Worm (Caenorhabditis elegans) whole organism, mixed stage, embryonic: ENCODE measurements around the gene lron-2.

Source experiments
- M03D4.4 ChIP-seq: sonication (generic microtip); optimal IDR thresholded peaks from 2 replicates; lab custom pipeline; 2017; ENCODE audit warnings: mild to moderate bottlenecking, missing genetic modification characterization, missing compliant biosample characterization
- bed-3 ChIP-seq: fragments of 200-800 bp; sonication (Bioruptor generic); optimal IDR thresholded peaks from 3 replicates; lab custom pipeline; 2018; ENCODE audit warnings: mild to moderate bottlenecking, missing genetic modification characterization, moderate library complexity, missing compliant biosample characterization
- blmp-1 ChIP-seq: fragments of 150-350 bp; optimal IDR thresholded peaks from 2 replicates; lab custom pipeline; 2014; ENCODE audit warnings: missing biosample characterization, missing genetic modification characterization
- ceh-39 ChIP-seq: fragments of 150-350 bp; optimal IDR thresholded peaks from 2 replicates; lab custom pipeline; 2014; ENCODE audit warnings: missing biosample characterization, missing genetic modification characterization
- ceh-43 ChIP-seq: fragments of 200-800 bp; sonication (Bioruptor generic); optimal IDR thresholded peaks from 2 replicates; lab custom pipeline; 2018; ENCODE audit warnings: mild to moderate bottlenecking, missing genetic modification characterization, moderate library complexity, missing compliant biosample characterization
- ces-1 ChIP-seq: fragments of 150-350 bp; optimal IDR thresholded peaks from 2 replicates; lab custom pipeline; 2014; ENCODE audit warnings: missing biosample characterization, missing genetic modification reagents, missing genetic modification characterization
- cnd-1 ChIP-seq: fragments of 200-800 bp; sonication (Bioruptor generic); optimal IDR thresholded peaks from 2 replicates; lab custom pipeline; 2018; ENCODE audit warnings: mild to moderate bottlenecking, missing genetic modification characterization, missing compliant biosample characterization
- drap-1 ChIP-seq: fragments of 200-800 bp; sonication (Bioruptor generic); optimal IDR thresholded peaks from 3 replicates; lab custom pipeline; 2018; ENCODE audit warnings: mild to moderate bottlenecking, missing genetic modification characterization, missing compliant biosample characterization
- elt-1 ChIP-seq: sonication (generic microtip); optimal IDR thresholded peaks from 2 replicates; lab custom pipeline; 2017; ENCODE audit warnings: missing genetic modification characterization, mild to moderate bottlenecking, missing compliant biosample characterization, antibody characterized with exemption, moderate library complexity, borderline replicate concordance; ENCODE audit not compliant: insufficient read depth
- elt-3 ChIP-seq: fragments of 150-350 bp; optimal IDR thresholded peaks from 2 replicates; lab custom pipeline; 2014; ENCODE audit warnings: missing biosample characterization, missing genetic modification characterization
- flh-1 ChIP-seq: fragments of 200-800 bp; sonication (Bioruptor generic); optimal IDR thresholded peaks from 2 replicates; lab custom pipeline; 2018; ENCODE audit warnings: mild to moderate bottlenecking, missing genetic modification characterization, moderate library complexity, missing compliant biosample characterization
- ham-2 ChIP-seq: fragments of 200-800 bp; sonication (Bioruptor generic); optimal IDR thresholded peaks from 2 replicates; lab custom pipeline; 2018; ENCODE audit warnings: mild to moderate bottlenecking, missing genetic modification characterization, missing compliant biosample characterization
- hlh-1 ChIP-seq: fragments of 150-350 bp; optimal IDR thresholded peaks from 2 replicates; lab custom pipeline; 2014; ENCODE audit warnings: missing biosample characterization, missing genetic modification reagents, missing genetic modification characterization
- lin-32 ChIP-seq: fragments of 200-800 bp; sonication (Bioruptor generic); optimal IDR thresholded peaks from 2 replicates; lab custom pipeline; 2018; ENCODE audit warnings: mild to moderate bottlenecking, missing genetic modification characterization, missing compliant biosample characterization
- lsy-2 ChIP-seq: fragments of 150-350 bp; optimal IDR thresholded peaks from 2 replicates; lab custom pipeline; 2014; ENCODE audit warnings: missing biosample characterization, missing genetic modification characterization
- mab-5 ChIP-seq: fragments of 150-350 bp; optimal IDR thresholded peaks from 2 replicates; lab custom pipeline; 2014; ENCODE audit warnings: missing biosample characterization, missing genetic modification characterization
- mls-2 ChIP-seq: sonication (generic microtip); optimal IDR thresholded peaks from 2 replicates; lab custom pipeline; 2016; ENCODE audit warnings: mild to moderate bottlenecking, missing genetic modification characterization, moderate library complexity, missing compliant biosample characterization
- nhr-12 ChIP-seq: fragments of 150-350 bp; optimal IDR thresholded peaks from 2 replicates; lab custom pipeline; 2014; ENCODE audit warnings: missing biosample characterization, missing genetic modification characterization
- nhr-237 ChIP-seq: fragments of 150-350 bp; optimal IDR thresholded peaks from 2 replicates; lab custom pipeline; 2014; ENCODE audit warnings: missing biosample characterization, missing genetic modification characterization
- nhr-28 ChIP-seq: fragments of 150-350 bp; optimal IDR thresholded peaks from 2 replicates; lab custom pipeline; 2014; ENCODE audit warnings: missing biosample characterization, missing genetic modification characterization
- nhr-76 ChIP-seq: sonication (generic microtip); optimal IDR thresholded peaks from 2 replicates; lab custom pipeline; 2017; ENCODE audit warnings: missing biosample characterization, missing genetic modification characterization
- pha-4 ChIP-seq: fragments of 150-350 bp; optimal IDR thresholded peaks from 2 replicates; lab custom pipeline; 2018; ENCODE audit warnings: missing biosample characterization, missing genetic modification reagents, missing genetic modification characterization
- sem-2 ChIP-seq: fragments of 200-800 bp; sonication (Bioruptor generic); optimal IDR thresholded peaks from 2 replicates; lab custom pipeline; 2018; ENCODE audit warnings: mild to moderate bottlenecking, missing genetic modification characterization, missing compliant biosample characterization
- snpc-4 ChIP-seq: fragments of 150-350 bp; optimal IDR thresholded peaks from 2 replicates; lab custom pipeline; 2014; ENCODE audit warnings: missing biosample characterization, missing genetic modification characterization
- sptf-1 ChIP-seq: sonication (generic microtip); optimal IDR thresholded peaks from 2 replicates; lab custom pipeline; 2017; ENCODE audit warnings: mild to moderate bottlenecking, missing genetic modification characterization, moderate library complexity, missing compliant biosample characterization
- tbx-8 ChIP-seq: fragments of 200-800 bp; sonication (Bioruptor generic); optimal IDR thresholded peaks from 2 replicates; lab custom pipeline; 2018; ENCODE audit warnings: mild to moderate bottlenecking, missing genetic modification characterization, moderate library complexity, missing compliant biosample characterization
- unc-120 ChIP-seq: sonication (generic microtip); optimal IDR thresholded peaks from 2 replicates; lab custom pipeline; 2017; ENCODE audit warnings: missing genetic modification characterization, missing compliant biosample characterization; ENCODE audit not compliant: poor library complexity, severe bottlenecking
- unc-39 ChIP-seq: fragments of 150-350 bp; optimal IDR thresholded peaks from 2 replicates; lab custom pipeline; 2014; ENCODE audit warnings: missing biosample characterization, missing genetic modification characterization
- zip-8 ChIP-seq: fragments of 150-350 bp; optimal IDR thresholded peaks from 2 replicates; lab custom pipeline; 2014; ENCODE audit warnings: missing biosample characterization, missing genetic modification characterization
- ztf-11 ChIP-seq: fragments of 150-350 bp; optimal IDR thresholded peaks from 2 replicates; lab custom pipeline; 2014; ENCODE audit warnings: missing biosample characterization, missing genetic modification characterization

lron-2 gene

DNA sequence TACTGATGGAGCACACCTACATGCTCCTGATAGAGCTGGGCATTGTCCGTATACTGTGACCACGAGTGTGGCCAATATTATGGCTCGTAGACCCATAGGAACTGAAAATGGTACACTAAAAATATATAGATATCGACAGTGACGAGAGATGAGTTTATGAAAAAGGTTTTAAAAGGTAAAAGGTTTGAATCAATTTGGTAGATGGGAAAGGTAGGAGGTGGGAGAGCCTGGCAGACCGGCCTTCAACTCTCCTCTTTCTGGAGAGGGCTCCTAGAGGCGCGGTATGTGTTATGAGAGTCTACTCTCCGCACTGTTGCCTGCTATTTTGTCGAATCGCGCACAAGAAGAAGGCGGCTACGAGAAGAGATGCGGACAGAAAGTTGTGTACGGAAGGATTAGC, at the start of gene lron-2:
TSS of gene lron-2 (minus strand) at position 101 of the 400 bp plus-strand sequence.
- TF ChIP-seq elt-1 = no peak
- TF ChIP-seq mls-2 (tag; lab: Kevin White, UChicago) = no peak
- no peak for TF ChIP-seq M03D4.4
- no peak for TF ChIP-seq sem-2 (GFP tag; lab: Kevin White, UChicago)
- no peak for TF ChIP-seq lin-32
- TF ChIP-seq nhr-28 = no peak
- TF ChIP-seq unc-120 (tag; lab: Kevin White, UChicago) = no peak
- no peak for TF ChIP-seq ham-2 (GFP tag; lab: Kevin White, UChicago)

DNA sequence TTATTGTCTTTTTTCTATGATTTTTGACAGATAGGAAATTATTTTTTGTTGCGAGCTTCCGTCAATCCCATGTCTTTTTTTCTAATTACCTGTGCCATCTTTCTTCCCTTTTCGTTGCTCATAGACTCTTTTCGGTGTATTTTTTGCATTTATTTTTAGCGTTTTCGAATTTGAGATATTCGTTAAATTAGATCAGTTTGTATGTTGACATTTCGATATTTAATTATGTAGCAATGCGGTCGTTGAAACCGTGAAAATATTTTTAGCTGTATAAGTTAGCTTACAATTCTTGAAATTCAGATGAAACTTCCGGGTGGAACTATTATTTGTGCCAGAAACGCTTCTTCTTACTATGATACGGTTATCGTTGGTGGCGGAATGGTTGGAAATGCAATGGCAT, 49.1 kb upstream of the lron-2 start, which contains the start of gene coq-6:
TSS of gene coq-6 (plus strand) at position 301 of the 400 bp plus-strand sequence.
- TF ChIP-seq elt-3 (tag; lab: Kevin White, UChicago) = no peak
- TF ChIP-seq cnd-1 (tag; lab: Kevin White, UChicago) = no peak
- TF ChIP-seq lin-32 = no peak
- TF ChIP-seq snpc-4 = no peak
- TF ChIP-seq drap-1 (GFP tag; lab: Kevin White, UChicago) = no peak
- no peak for TF ChIP-seq nhr-28
- TF ChIP-seq ces-1 (GFP tag; lab: Kevin White, UChicago) = no peak
- TF ChIP-seq nhr-12 (tag; lab: Kevin White, UChicago) = no peak
- TF ChIP-seq ztf-11 = no peak
- TF ChIP-seq M03D4.4 = no peak
- no peak for TF ChIP-seq sem-2 (GFP tag; lab: Kevin White, UChicago)
- no peak for TF ChIP-seq mab-5
- no peak for TF ChIP-seq unc-39 (tag; lab: Kevin White, UChicago)
- no peak for TF ChIP-seq sptf-1
- TF ChIP-seq pha-4 = no peak
- TF ChIP-seq mls-2 (tag; lab: Kevin White, UChicago) = no peak
- no peak for TF ChIP-seq ceh-43 (GFP tag; lab: Kevin White, UChicago)
- no peak for TF ChIP-seq nhr-237 (tag; lab: Kevin White, UChicago)
- TF ChIP-seq ham-2 (GFP tag; lab: Kevin White, UChicago) = no peak

DNA sequence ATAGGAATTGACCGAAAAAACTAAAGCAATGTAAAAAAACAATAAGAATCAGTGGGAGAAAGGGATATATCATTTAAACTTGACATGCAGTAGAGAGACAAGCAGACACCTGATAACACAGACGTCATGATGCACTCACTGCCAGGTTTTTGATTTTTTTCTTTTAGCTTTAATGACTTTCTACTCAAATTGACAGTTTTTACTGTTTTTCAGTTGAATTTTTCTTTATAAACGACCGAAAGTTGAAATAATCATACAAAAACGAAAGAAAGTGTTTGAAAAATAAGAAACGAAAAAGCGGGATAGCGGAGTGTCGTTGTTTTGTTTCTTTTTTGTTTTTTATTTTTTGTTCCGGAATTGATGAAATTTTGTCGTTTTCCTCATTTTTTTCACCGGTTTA, 46.9 kb upstream of the lron-2 start, which contains the start of gene ucp-4:
TSS of gene ucp-4 (plus strand) at position 83 of the 400 bp plus-strand sequence.
- no peak for TF ChIP-seq ham-2 (GFP tag; lab: Kevin White, UChicago)
- no peak for TF ChIP-seq elt-3 (tag; lab: Kevin White, UChicago)

DNA sequence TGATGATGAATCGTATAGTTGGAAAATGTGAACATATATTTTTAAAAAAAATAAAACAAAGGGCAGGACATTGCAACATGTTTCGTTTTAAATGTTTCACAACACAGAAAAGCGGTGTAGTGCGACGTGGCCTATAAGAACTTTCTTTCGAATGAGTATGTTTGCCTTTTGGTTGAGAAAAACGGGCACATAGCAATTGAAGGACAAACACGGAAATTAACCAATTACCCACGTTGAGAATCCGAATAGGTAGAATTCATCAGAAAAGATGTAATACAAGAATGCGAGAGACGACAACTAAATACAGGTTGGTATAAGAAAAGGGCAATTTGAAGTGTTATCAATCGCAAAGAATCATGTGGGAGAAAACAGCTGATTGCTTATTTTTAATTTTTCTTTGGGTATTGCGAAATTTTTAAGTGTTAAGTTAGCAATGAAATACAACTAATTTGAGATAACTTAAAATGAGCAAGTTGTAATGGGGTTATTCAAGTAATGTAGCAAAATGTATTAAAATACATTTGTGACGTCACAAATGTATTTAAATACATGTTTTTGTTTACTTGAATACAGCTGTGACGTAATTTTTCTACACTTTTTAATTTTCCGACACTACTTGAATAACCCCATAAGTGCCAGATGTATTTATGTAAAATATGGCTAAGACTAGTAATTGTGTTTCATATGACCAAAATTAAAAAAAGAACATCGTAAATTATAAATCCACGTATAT, 46.1 kb upstream of the lron-2 start, which contains the start of gene acl-14:
TSS of gene acl-14 (minus strand) at position 316 of the 733 bp plus-strand sequence.
- peak; percentile 97 for TF ChIP-seq zip-8
- no peak for TF ChIP-seq drap-1 (GFP tag; lab: Kevin White, UChicago)

DNA sequence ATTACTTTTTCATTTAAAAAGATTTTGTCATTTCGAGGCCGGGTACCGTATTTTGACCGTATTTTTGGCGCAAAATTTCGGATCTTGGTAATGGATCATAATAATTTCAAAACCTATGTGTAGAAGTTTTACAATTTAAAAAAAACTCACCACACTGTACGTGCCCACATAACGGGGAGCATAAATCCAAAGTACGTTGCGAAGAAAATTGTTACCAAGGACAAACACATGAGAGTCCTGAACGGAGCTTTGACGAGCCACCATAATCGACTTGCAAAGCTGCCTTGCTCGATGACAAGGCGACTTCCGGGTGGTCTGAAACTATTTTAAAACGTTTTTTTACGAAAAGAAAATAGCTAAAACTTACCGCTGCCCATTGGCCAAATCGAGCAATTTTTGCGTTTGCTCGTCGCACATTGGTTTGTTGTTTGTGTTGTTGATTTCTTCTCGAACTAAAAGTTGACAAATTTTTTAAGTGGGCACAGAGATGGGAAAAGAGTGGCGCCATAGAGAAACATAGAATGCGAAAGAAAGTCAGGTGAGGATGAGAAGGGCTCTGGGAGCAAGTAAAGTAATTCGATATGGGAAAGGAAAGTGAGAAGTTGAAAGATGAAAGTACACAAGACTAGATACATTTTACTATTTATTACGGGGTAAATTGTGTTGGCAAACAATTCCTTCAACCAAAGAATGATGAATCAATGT, 45.4 kb upstream of the lron-2 start:
- TF ChIP-seq mab-5 = no peak
- TF ChIP-seq cnd-1 (tag; lab: Kevin White, UChicago) = no peak
- TF ChIP-seq tbx-8 (GFP tag; lab: Kevin White, UChicago) = no peak
- TF ChIP-seq, all 35 proteins: peak for 0

DNA sequence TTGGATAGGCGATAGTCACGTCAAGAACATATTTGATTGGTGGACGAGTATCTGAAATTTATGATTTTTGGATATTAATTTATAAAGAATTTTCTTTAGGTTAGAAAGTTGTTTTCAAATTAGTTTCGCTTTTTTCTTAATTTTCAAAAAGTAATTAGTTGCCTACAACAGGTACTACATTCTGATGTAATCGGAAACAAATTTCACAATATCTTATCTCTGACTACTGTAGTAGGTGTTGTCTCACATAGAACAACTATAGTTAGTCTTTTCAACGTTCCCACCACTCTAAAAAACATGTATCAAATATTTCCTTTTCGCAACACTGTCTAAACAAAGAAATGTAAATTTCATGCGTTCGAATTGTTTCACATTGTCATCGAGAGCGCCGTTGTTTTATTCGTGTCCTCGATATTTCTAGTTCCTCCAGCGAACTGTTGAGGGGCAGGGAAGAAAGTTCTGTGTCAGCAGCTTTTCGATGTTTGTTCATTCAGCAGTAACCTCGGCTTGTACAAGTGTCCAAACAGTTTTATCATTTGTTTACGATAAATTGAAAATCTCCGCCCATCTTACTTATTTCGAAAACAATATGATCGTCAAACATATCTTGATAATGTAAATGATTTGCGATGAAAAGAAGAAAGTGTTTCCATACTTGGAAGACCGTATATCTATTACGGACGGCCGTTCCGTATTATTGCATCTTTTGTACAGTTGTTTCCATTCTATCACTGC, 42.1 kb upstream of the lron-2 start:
- TF ChIP-seq unc-39 (tag; lab: Kevin White, UChicago) (no peak), M03D4.4 (no peak), ceh-43 (GFP tag; lab: Kevin White, UChicago) (no peak), elt-3 (tag; lab: Kevin White, UChicago) (no peak), nhr-12 (tag; lab: Kevin White, UChicago) (no peak), flh-1 (GFP tag; lab: Kevin White, UChicago) (no peak), pha-4 (no peak), ceh-39 (no peak), bed-3 (GFP tag; lab: Kevin White, UChicago) (no peak), mab-5 (no peak), sptf-1 (no peak), lin-32 (no peak), hlh-1 (tag; lab: Kevin White, UChicago) (no peak), lsy-2 (tag; lab: Kevin White, UChicago) (no peak), ztf-11 (no peak), snpc-4 (no peak), nhr-28 (no peak), nhr-76 (tag; lab: Kevin White, UChicago) (no peak), unc-120 (tag; lab: Kevin White, UChicago) (no peak), blmp-1 (tag; lab: Kevin White, UChicago) (no peak)
